Worm (Caenorhabditis elegans): Measurements from ENCODE around the gene ZK1055.7.

Gene ZK1055.7

DNA sequence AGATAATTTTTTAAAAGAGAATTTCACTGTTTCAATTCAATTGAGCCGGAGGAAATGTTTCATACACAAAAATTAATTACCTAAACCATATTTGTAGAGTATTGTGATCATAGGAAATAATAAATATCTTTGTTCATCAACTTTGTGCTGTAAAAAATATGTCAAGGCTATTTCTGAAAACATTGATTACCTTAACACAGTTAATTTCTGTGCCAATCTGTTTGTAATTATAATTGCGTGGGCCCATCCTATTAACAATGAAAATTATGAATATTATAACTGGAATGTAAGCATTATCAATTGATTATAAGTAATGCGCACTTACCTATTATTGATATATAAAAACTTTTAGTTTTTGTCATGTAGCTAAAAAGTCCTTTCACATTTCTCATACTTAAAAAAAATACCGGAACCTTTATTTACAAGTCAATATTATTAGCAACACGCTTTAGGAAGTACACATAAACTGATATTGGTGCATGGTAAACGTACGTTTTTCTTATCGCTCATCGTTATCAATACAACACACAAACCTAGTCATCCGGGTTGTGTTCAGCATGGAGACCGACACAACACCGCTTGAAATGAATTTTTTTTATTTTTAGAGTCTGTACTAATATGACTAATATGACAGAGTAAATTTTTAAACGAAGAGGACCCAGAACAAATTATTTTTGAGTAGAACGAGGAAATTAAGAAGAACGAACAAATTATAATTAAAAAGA is 29.6 kb downstream of the ZK1055.7 start, which contains the start of gene fut-2:
Gene fut-2, minus strand, starts transcription at position 485 of the 725 bp plus-strand sequence.
- TF ChIP-seq ceh-9 (tag; optimal IDR thresholded peaks at IDR 0.05) (no peak), lin-11 (tag; optimal IDR thresholded peaks at IDR 0.05) (no peak), hlh-8 (tag; optimal IDR thresholded peaks at IDR 0.05) (no peak), fax-1 (tag; optimal IDR thresholded peaks at IDR 0.05) (no peak), elt-2 (tag; optimal IDR thresholded peaks at IDR 0.05) (peak; percentile 79), pha-2 (tag; optimal IDR thresholded peaks at IDR 0.05) (no peak), gmeb-2 (tag; optimal IDR thresholded peaks at IDR 0.05) (no peak)

DNA sequence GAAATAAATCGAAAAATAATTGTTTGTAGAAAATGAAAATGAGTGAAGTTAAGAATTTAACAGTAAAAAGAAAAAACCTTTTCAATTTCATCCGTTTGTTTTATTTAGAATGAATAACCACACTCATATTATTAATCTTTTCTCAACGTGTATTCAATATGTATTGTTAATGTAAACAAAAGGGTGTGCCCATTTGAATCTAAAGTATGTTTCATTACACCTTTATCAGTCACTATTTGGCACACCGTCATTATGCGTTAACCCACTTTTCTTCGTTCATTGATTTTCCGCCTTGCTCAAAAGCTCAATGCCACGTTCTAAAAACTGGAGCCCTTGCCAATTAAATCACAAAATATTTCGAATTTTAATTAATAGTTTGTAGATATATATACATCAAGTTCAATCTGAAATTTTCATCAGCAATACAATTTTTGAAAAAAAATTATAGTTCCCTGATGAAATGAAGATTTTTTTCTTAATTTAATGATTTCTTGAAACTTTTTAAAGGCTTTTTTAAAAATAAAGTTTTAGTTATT is 39.3 kb downstream of the ZK1055.7 start, which contains the start of gene K04A8.1:
Gene K04A8.1, plus strand, starts transcription at position 486 of the 536 bp plus-strand sequence.
- no peak for TF ChIP-seq ceh-19 (GFP tag; optimal IDR thresholded peaks at IDR 0.05)
- no peak for TF ChIP-seq ceh-9 (tag; optimal IDR thresholded peaks at IDR 0.05)
- no peak for TF ChIP-seq elt-4 (tag; optimal IDR thresholded peaks at IDR 0.05)
- no peak for TF ChIP-seq ref-2 (tag; optimal IDR thresholded peaks at IDR 0.05)
- no peak for TF ChIP-seq hlh-15 (tag; optimal IDR thresholded peaks at IDR 0.05)
- no peak for TF ChIP-seq nhr-232 (tag; optimal IDR thresholded peaks at IDR 0.05)
- no peak for TF ChIP-seq nhr-11 (tag; optimal IDR thresholded peaks at IDR 0.05)
- TF ChIP-seq ceh-45 (GFP tag; IDR thresholded peaks at IDR 0.05): no peak
- TF ChIP-seq K09A11.1 (tag; optimal IDR thresholded peaks at IDR 0.05; ENCODE audit: insufficient read depth): no peak
- no peak for TF ChIP-seq unc-42 (tag; optimal IDR thresholded peaks at IDR 0.05)
- TF ChIP-seq pha-2 (tag; optimal IDR thresholded peaks at IDR 0.05): no peak
- TF ChIP-seq tbx-7 (tag; optimal IDR thresholded peaks at IDR 0.05): no peak
- no peak for TF ChIP-seq pqm-1 (tag; optimal IDR thresholded peaks at IDR 0.05)
- TF ChIP-seq unc-55 (GFP tag; optimal IDR thresholded peaks at IDR 0.05): no peak
- no peak for TF ChIP-seq F13H6.1 (tag; optimal IDR thresholded peaks at IDR 0.05)
- no peak for TF ChIP-seq ceh-14 (tag; optimal IDR thresholded peaks at IDR 0.05)
- no peak for TF ChIP-seq gmeb-2 (tag; optimal IDR thresholded peaks at IDR 0.05)
- TF ChIP-seq unc-3 (GFP tag; conservative IDR thresholded peaks at IDR 0.05): no peak
- no peak for TF ChIP-seq unc-3 (tag; optimal IDR thresholded peaks at IDR 0.05)
- TF ChIP-seq sox-2 (GFP tag; IDR thresholded peaks at IDR 0.05): no peak

DNA sequence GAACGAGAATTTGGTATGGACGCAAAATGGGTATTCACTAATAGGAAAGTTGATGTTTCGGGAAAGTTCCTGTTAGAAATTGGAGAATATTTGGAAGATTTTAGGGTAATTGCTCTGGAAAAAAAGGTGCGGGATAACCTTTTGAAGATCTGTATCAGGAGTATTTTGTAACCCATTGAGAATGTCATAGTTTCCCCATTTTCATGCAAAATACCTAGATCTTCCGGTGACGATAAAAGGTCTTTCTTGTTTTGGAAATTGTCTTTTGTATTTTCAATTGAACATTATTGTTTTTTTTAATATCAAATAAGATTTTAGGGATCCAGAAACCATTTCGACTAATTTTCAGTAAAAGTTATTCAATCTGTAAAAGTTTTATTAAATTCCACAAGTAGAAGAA is 43.6 kb downstream of the ZK1055.7 start, which contains the start of gene spp-19:
Gene spp-19, minus strand, starts transcription at position 101 of the 400 bp plus-strand sequence.
- TF ChIP-seq zip-5 (tag; optimal IDR thresholded peaks at IDR 0.05): no peak
- no peak for TF ChIP-seq lin-11 (tag; optimal IDR thresholded peaks at IDR 0.05)
- no peak for TF ChIP-seq lim-6 (tag; optimal IDR thresholded peaks at IDR 0.05)
- no peak for TF ChIP-seq hlh-30 (tag; optimal IDR thresholded peaks at IDR 0.05; ENCODE audit: insufficient read depth)
- no peak for TF ChIP-seq hlh-8 (tag; optimal IDR thresholded peaks at IDR 0.05)
- no peak for TF ChIP-seq C08G9.2 (tag; optimal IDR thresholded peaks at IDR 0.05)
- no peak for TF ChIP-seq dve-1 (tag; optimal IDR thresholded peaks at IDR 0.05)
- TF ChIP-seq pax-1 (tag; optimal IDR thresholded peaks at IDR 0.05): no peak
- no peak for TF ChIP-seq pag-3 (tag; optimal IDR thresholded peaks at IDR 0.05; ENCODE audit: borderline replicate concordance)
- no peak for TF ChIP-seq ttx-3 (tag; optimal IDR thresholded peaks at IDR 0.05)
- TF ChIP-seq tbx-7 (tag; optimal IDR thresholded peaks at IDR 0.05): no peak
- no peak for TF ChIP-seq pat-9 (tag; optimal IDR thresholded peaks at IDR 0.05)
- no peak for TF ChIP-seq ceh-31 (tag; optimal IDR thresholded peaks at IDR 0.05)
- no peak for TF ChIP-seq unc-42 (tag; optimal IDR thresholded peaks at IDR 0.05)

DNA sequence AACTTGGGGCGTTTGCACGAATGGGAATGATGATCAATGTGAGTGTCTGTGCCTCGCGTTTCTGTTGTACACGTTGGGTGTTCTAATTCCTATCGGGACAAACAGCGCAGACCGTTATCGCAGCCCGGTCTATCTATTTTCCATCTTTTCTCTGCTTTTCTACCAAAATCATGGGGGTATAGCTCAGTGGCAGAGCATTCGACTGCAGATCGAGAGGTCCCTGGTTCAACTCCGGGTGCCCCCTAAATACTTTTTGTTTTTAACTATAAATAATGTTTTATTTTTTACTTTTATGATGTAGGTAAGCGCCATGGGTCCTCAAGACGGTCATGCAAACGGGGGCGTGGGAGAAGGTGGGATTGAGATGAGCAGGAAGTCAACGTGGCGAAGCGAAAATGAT is 45.6 kb downstream of the ZK1055.7 start:
- TF ChIP-seq ref-2 (tag; optimal IDR thresholded peaks at IDR 0.05): no peak
- TF ChIP-seq pat-9 (tag; optimal IDR thresholded peaks at IDR 0.05): no peak
- TF ChIP-seq rnt-1 (tag; optimal IDR thresholded peaks at IDR 0.05): no peak
- no peak for TF ChIP-seq sdc-2 (tag; optimal IDR thresholded peaks at IDR 0.05)
- TF ChIP-seq ceh-45 (GFP tag; IDR thresholded peaks at IDR 0.05): no peak
- TF ChIP-seq ceh-34 (tag; optimal IDR thresholded peaks at IDR 0.05): no peak
- TF ChIP-seq elt-2 (tag; optimal IDR thresholded peaks at IDR 0.05): peak; percentile 60
- no peak for TF ChIP-seq odd-2 (tag; optimal IDR thresholded peaks at IDR 0.05)
- TF ChIP-seq zip-5 (tag; optimal IDR thresholded peaks at IDR 0.05): no peak
- TF ChIP-seq ceh-6 (GFP tag; optimal IDR thresholded peaks at IDR 0.05): no peak
- no peak for TF ChIP-seq ahr-1 (tag; optimal IDR thresholded peaks at IDR 0.05)
- no peak for TF ChIP-seq npax-4 (tag; optimal IDR thresholded peaks at IDR 0.05)
- no peak for TF ChIP-seq ceh-48 (tag; optimal IDR thresholded peaks at IDR 0.05)
- peak; percentile 5 for TF ChIP-seq C38D4.7 (GFP tag; optimal IDR thresholded peaks at IDR 0.05)
- TF ChIP-seq sox-2 (GFP tag; IDR thresholded peaks at IDR 0.05): no peak
- TF ChIP-seq ztf-16 (tag; optimal IDR thresholded peaks at IDR 0.05): no peak
- peak; percentile 6 for TF ChIP-seq che-1 (tag; optimal IDR thresholded peaks at IDR 0.05)
- no peak for TF ChIP-seq pax-1 (tag; optimal IDR thresholded peaks at IDR 0.05)
- TF ChIP-seq elt-4 (tag; optimal IDR thresholded peaks at IDR 0.05): no peak
